Worm (Caenorhabditis elegans) whole organism, L4 larva: ENCODE results near the gene nhr-129.
A peak's percentile ranks its signal among the peaks of the same experiment; 100 is the strongest.

Experiments used
- D1046.2 ChIP-seq: fragments of 200-800 bp; sonication (Bioruptor generic); IDR thresholded peaks from 2 replicates; pipeline ENCODE4 v1.3.6; 2022; ENCODE audit warnings: missing genetic modification characterization, missing compliant biosample characterization
- F37D6.2 ChIP-seq: sonication (generic microtip); optimal IDR thresholded peaks from 2 replicates; lab custom pipeline; 2016; ENCODE audit warnings: mild to moderate bottlenecking, missing genetic modification characterization, missing compliant biosample characterization
- F44E2.7 ChIP-seq: fragments of 200-800 bp; sonication (Bioruptor generic); IDR thresholded peaks from 2 replicates; pipeline ENCODE4 v2.1.2; 2022; ENCODE audit warnings: missing genetic modification characterization, missing compliant biosample characterization
- T20F7.1 ChIP-seq: fragments of 200-800 bp; sonication (Bioruptor generic); optimal IDR thresholded peaks from 2 replicates; lab custom pipeline; 2018; ENCODE audit warnings: mild to moderate bottlenecking, missing genetic modification characterization, missing compliant biosample characterization
- ZK546.5 ChIP-seq, 2 experiments: sonication (generic microtip); optimal IDR thresholded peaks; 2 replicates each; lab custom pipeline; 2017; ENCODE audit warnings: missing biosample characterization in 2 of 2, missing genetic modification characterization in 2 of 2
- ceh-20 ChIP-seq: fragments of 200-800 bp; sonication (Bioruptor generic); IDR thresholded peaks from 2 replicates; pipeline ENCODE4 v1.3.6; 2022; ENCODE audit warnings: missing genetic modification reagents, missing genetic modification characterization, missing compliant biosample characterization
- ceh-32 ChIP-seq: sonication (generic microtip); optimal IDR thresholded peaks from 2 replicates; lab custom pipeline; 2016; ENCODE audit warnings: mild to moderate bottlenecking, missing genetic modification characterization, missing compliant biosample characterization; ENCODE audit not compliant: poor library complexity
- ceh-44 ChIP-seq: fragments of 200-800 bp; sonication (Bioruptor generic); IDR thresholded peaks from 2 replicates; pipeline ENCODE4 v1.3.6; 2022; ENCODE audit warnings: missing genetic modification reagents, missing genetic modification characterization, missing compliant biosample characterization
- daf-12 ChIP-seq: fragments of 150-350 bp; optimal IDR thresholded peaks from 2 replicates; lab custom pipeline; 2014; ENCODE audit warnings: missing biosample characterization, missing genetic modification reagents, missing genetic modification characterization
- daf-16 ChIP-seq, 3 experiments: sonication (generic microtip); optimal IDR thresholded peaks; 2 replicates each; lab custom pipeline; 2016 to 2017; ENCODE audit warnings: missing genetic modification characterization in 3 of 3, missing genetic modification reagents in 3 of 3, mild to moderate bottlenecking in 2 of 3, missing compliant biosample characterization in 2 of 3, missing biosample characterization in 1 of 3, moderate library complexity in 1 of 3
- daf-8 ChIP-seq: fragments of 200-800 bp; sonication (Bioruptor generic); IDR thresholded peaks from 2 replicates; pipeline ENCODE4 v1.3.6; 2022; ENCODE audit warnings: missing genetic modification characterization, missing compliant biosample characterization
- dmd-6 ChIP-seq: fragments of 200-800 bp; sonication (Bioruptor generic); IDR thresholded peaks from 2 replicates; pipeline ENCODE4 v1.3.6; 2022; ENCODE audit warnings: missing genetic modification reagents, missing genetic modification characterization, missing compliant biosample characterization
- dmd-8 ChIP-seq: fragments of 200-800 bp; sonication (Bioruptor generic); IDR thresholded peaks from 2 replicates; pipeline ENCODE4 v1.3.6; 2022; ENCODE audit warnings: missing genetic modification characterization, missing compliant biosample characterization
- duxl-1 ChIP-seq: sonication (generic microtip); optimal IDR thresholded peaks from 2 replicates; lab custom pipeline; 2016; ENCODE audit warnings: mild to moderate bottlenecking, missing genetic modification characterization, moderate library complexity, missing compliant biosample characterization; ENCODE audit not compliant: poor library complexity
- egl-27 ChIP-seq: sonication (generic microtip); optimal IDR thresholded peaks from 3 replicates; lab custom pipeline; 2017; ENCODE audit warnings: missing biosample characterization, missing genetic modification reagents, missing genetic modification characterization
- egl-43 ChIP-seq: fragments of 200-800 bp; sonication (Bioruptor generic); IDR thresholded peaks from 2 replicates; pipeline ENCODE4 v1.3.6; 2022; ENCODE audit warnings: missing genetic modification reagents, missing genetic modification characterization, missing compliant biosample characterization
- fos-1 ChIP-seq: fragments of 150-350 bp; optimal IDR thresholded peaks from 2 replicates; lab custom pipeline; 2014; ENCODE audit warnings: missing biosample characterization, missing genetic modification characterization
- jun-1 ChIP-seq: fragments of 150-350 bp; optimal IDR thresholded peaks from 2 replicates; lab custom pipeline; 2014; ENCODE audit warnings: missing biosample characterization, missing genetic modification reagents, missing genetic modification characterization
- lin-1 ChIP-seq: fragments of 200-800 bp; sonication (Bioruptor generic); IDR thresholded peaks from 2 replicates; pipeline ENCODE4 v1.3.6; 2022; ENCODE audit warnings: missing genetic modification reagents, missing genetic modification characterization, missing compliant biosample characterization
- lin-15B ChIP-seq: fragments of 150-350 bp; sonication (generic microtip); optimal IDR thresholded peaks from 3 replicates; lab custom pipeline; 2014; ENCODE audit warnings: missing biosample characterization, missing genetic modification characterization
- lin-29 ChIP-seq: fragments of 200-800 bp; sonication (Bioruptor generic); IDR thresholded peaks from 2 replicates; pipeline ENCODE4 v1.3.6; 2022; ENCODE audit warnings: missing genetic modification reagents, missing genetic modification characterization, missing compliant biosample characterization
- lin-39 ChIP-seq: fragments of 150-350 bp; optimal IDR thresholded peaks from 2 replicates; lab custom pipeline; 2014; ENCODE audit warnings: missing biosample characterization, missing genetic modification reagents, missing genetic modification characterization
- lsy-2 ChIP-seq, 2 experiments: fragments of 150-350 bp in 1 of 2; sonication (generic microtip) in 1 of 2; optimal IDR thresholded peaks; 2 replicates each; lab custom pipeline; 2014 to 2017; ENCODE audit warnings: missing biosample characterization in 2 of 2, missing genetic modification characterization in 2 of 2
- madf-9 ChIP-seq: fragments of 200-800 bp; sonication (Bioruptor generic); conservative IDR thresholded peaks from 2 replicates; pipeline ENCODE4 v1.3.6; 2022; ENCODE audit warnings: missing genetic modification reagents, missing genetic modification characterization, missing compliant biosample characterization
- mdl-1 ChIP-seq, 2 experiments: fragments of 150-350 bp in 1 of 2; sonication (generic microtip) in 1 of 2; optimal IDR thresholded peaks; 2 replicates each; lab custom pipeline; 2014 to 2017; ENCODE audit warnings: missing biosample characterization in 2 of 2, missing genetic modification characterization in 2 of 2
- mes-2 ChIP-seq: sonication (generic microtip); optimal IDR thresholded peaks from 2 replicates; lab custom pipeline; 2016; ENCODE audit warnings: missing genotype, mild to moderate bottlenecking, missing genetic modification characterization, missing compliant biosample characterization; ENCODE audit not compliant: poor library complexity, severe bottlenecking
- mxl-2 ChIP-seq: fragments of 200-800 bp; sonication (Bioruptor generic); conservative IDR thresholded peaks from 2 replicates; pipeline ENCODE4 v1.3.6; 2022; ENCODE audit warnings: missing genetic modification reagents, missing genetic modification characterization, missing compliant biosample characterization
- mxl-3 ChIP-seq: fragments of 200-800 bp; sonication (Bioruptor generic); optimal IDR thresholded peaks from 2 replicates; lab custom pipeline; 2018; ENCODE audit warnings: mild to moderate bottlenecking, missing genetic modification characterization, missing compliant biosample characterization
- nhr-237 ChIP-seq: sonication (generic microtip); optimal IDR thresholded peaks from 2 replicates; lab custom pipeline; 2017; ENCODE audit warnings: missing biosample characterization, missing genetic modification characterization
- nhr-25 ChIP-seq: sonication (generic microtip); optimal IDR thresholded peaks from 2 replicates; lab custom pipeline; 2017; ENCODE audit warnings: missing genetic modification characterization, mild to moderate bottlenecking, missing compliant biosample characterization, antibody characterized with exemption, moderate library complexity, borderline replicate concordance; ENCODE audit not compliant: insufficient read depth
- nhr-28 ChIP-seq: fragments of 150-350 bp; optimal IDR thresholded peaks from 2 replicates; lab custom pipeline; 2014; ENCODE audit warnings: missing biosample characterization, missing genetic modification characterization
- nhr-41 ChIP-seq: fragments of 200-800 bp; sonication (Bioruptor generic); IDR thresholded peaks from 2 replicates; pipeline ENCODE4 v1.3.6; 2022; ENCODE audit warnings: missing genetic modification reagents, missing genetic modification characterization, missing compliant biosample characterization
- nhr-42 ChIP-seq: fragments of 200-800 bp; sonication (Bioruptor generic); IDR thresholded peaks from 2 replicates; pipeline ENCODE4 v1.3.6; 2022; ENCODE audit warnings: missing genetic modification characterization, missing compliant biosample characterization
- nhr-48 ChIP-seq: sonication (generic microtip); optimal IDR thresholded peaks from 2 replicates; lab custom pipeline; 2016; ENCODE audit warnings: mild to moderate bottlenecking, missing genetic modification characterization, missing compliant biosample characterization
- nhr-6 ChIP-seq: fragments of 150-350 bp; optimal IDR thresholded peaks from 2 replicates; lab custom pipeline; 2014; ENCODE audit warnings: missing biosample characterization, missing genetic modification characterization
- nhr-76 ChIP-seq: fragments of 150-350 bp; optimal IDR thresholded peaks from 2 replicates; lab custom pipeline; 2014; ENCODE audit warnings: missing biosample characterization, missing genetic modification characterization
- nhr-77 ChIP-seq: fragments of 150-350 bp; optimal IDR thresholded peaks from 2 replicates; lab custom pipeline; 2014; ENCODE audit warnings: missing biosample characterization, missing genetic modification characterization
- sdz-12 ChIP-seq: fragments of 200-800 bp; sonication (Bioruptor generic); optimal IDR thresholded peaks from 2 replicates; lab custom pipeline; 2018; ENCODE audit warnings: mild to moderate bottlenecking, missing genetic modification characterization, missing compliant biosample characterization
- set-16 ChIP-seq: fragments of 200-800 bp; sonication (Bioruptor generic); IDR thresholded peaks from 2 replicates; pipeline ENCODE4 v1.3.6; 2022; ENCODE audit warnings: missing genetic modification reagents, missing genetic modification characterization, missing compliant biosample characterization
- skn-1 ChIP-seq: fragments of 150-350 bp; optimal IDR thresholded peaks from 2 replicates; lab custom pipeline; 2014; ENCODE audit warnings: missing biosample characterization, missing genetic modification characterization
- spr-1 ChIP-seq: sonication (generic microtip); optimal IDR thresholded peaks from 2 replicates; lab custom pipeline; 2016; ENCODE audit warnings: mild to moderate bottlenecking, missing genetic modification characterization, missing compliant biosample characterization
- spr-3 ChIP-seq: fragments of 200-800 bp; sonication (Bioruptor generic); optimal IDR thresholded peaks from 2 replicates; lab custom pipeline; 2018; ENCODE audit warnings: mild to moderate bottlenecking, missing genetic modification characterization, missing compliant biosample characterization
- tra-1 ChIP-seq: fragments of 200-800 bp; sonication (Bioruptor generic); IDR thresholded peaks from 2 replicates; pipeline ENCODE4 v1.3.6; 2022; ENCODE audit warnings: missing genetic modification reagents, missing genetic modification characterization, missing compliant biosample characterization
- unc-130 ChIP-seq: sonication (generic microtip); optimal IDR thresholded peaks from 2 replicates; lab custom pipeline; 2016; ENCODE audit warnings: missing genetic modification reagents, missing genetic modification characterization, missing compliant biosample characterization
- unc-39 ChIP-seq: sonication (generic microtip); optimal IDR thresholded peaks from 2 replicates; lab custom pipeline; 2017; ENCODE audit warnings: missing biosample characterization, missing genetic modification characterization
- unc-62 ChIP-seq, 3 experiments: fragments of 150-350 bp in 1 of 3; sonication (generic microtip); optimal IDR thresholded peaks in 2 of 3; peaks in 1 of 3; 1 replicate in 1 of 3; 2 replicates in 2 of 3; lab custom pipeline; 2014 to 2017; ENCODE audit warnings: missing biosample characterization in 3 of 3, missing genetic modification characterization in 3 of 3, missing genetic modification reagents in 3 of 3, missing genotype in 1 of 3
- ztf-7 ChIP-seq: fragments of 150-350 bp; optimal IDR thresholded peaks from 2 replicates; lab custom pipeline; 2014; ENCODE audit warnings: missing biosample characterization, missing genetic modification characterization

Gene nhr-129

DNA sequence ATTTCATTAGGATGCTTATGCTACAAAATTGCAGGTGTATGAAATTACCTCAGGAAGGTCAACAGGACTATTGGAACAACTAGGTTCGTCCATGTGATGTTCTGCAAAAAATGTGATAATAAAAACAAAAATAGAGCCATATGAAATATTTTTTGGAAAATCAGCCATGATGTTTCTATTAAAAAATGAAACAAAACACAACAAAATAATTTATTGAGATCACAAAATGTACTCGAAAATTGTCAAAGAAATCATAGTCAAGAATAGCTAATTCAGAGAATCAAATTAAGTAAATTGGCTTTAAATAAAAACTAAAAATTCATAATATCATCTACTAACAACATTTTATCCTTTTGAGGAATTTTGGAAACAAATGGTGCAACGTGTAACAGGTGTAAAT lies at the start of gene nhr-129:
nhr-129 (minus strand) TSS at position 101 of the 400 bp plus-strand sequence.
- no peak for TF ChIP-seq sdz-12 (GFP tag; lab: Kevin White, UChicago)
- no peak for TF ChIP-seq F37D6.2 (tag; lab: Kevin White, UChicago)
- no peak for TF ChIP-seq mxl-3 (GFP tag; lab: Kevin White, UChicago)
- no peak for TF ChIP-seq set-16 (GFP tag; lab: Robert Waterston, UW)
- TF ChIP-seq ceh-44 (GFP tag; lab: Robert Waterston, UW): no peak
- no peak for TF ChIP-seq mdl-1 (tag; optimal IDR thresholded peaks at IDR 0.05; lab: Kevin White, UChicago)
- TF ChIP-seq lsy-2 (tag; optimal IDR thresholded peaks at IDR 0.05; lab: Kevin White, UChicago): no peak
- TF ChIP-seq ztf-7 (tag; lab: Kevin White, UChicago): no peak
- no peak for TF ChIP-seq dmd-8
- TF ChIP-seq ceh-20 (GFP tag; lab: Robert Waterston, UW): no peak
- TF ChIP-seq lin-1 (GFP tag; lab: Robert Waterston, UW): no peak
- TF ChIP-seq daf-8 (GFP tag; lab: Robert Waterston, UW): no peak
- TF ChIP-seq duxl-1 (tag; lab: Kevin White, UChicago): no peak
- no peak for TF ChIP-seq mxl-2 (GFP tag; lab: Robert Waterston, UW)
- TF ChIP-seq egl-27 (tag; lab: Kevin White, UChicago): no peak
- no peak for TF ChIP-seq nhr-25 (tag; lab: Kevin White, UChicago)

DNA sequence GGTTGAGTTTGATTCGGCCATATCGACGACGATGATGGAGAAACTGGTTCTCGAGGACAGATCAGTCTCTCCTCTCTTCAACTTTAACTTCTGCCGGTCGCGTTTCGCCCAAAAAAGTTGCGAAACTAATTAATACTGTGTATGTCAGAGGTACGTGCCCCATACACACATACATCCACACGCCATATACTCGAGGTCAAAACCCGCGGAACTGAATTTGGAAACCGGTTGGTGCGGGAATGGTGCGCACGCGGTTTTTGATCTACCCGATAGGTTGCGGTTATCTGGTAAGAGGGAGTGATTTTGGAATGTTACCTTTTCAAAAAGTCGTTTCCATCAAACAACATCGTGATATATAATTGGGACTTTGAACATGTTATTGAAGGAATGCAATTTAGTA lies 49.4 kb upstream of the nhr-129 start, which contains the start of gene ifbp-1:
ifbp-1 (minus strand) TSS at position 85 of the 400 bp plus-strand sequence.
- TF ChIP-seq nhr-48 (tag; lab: Kevin White, UChicago) (no peak), lin-15B (no peak), nhr-6 (tag; lab: Kevin White, UChicago) (no peak), lin-29 (GFP tag; lab: Robert Waterston, UW) (no peak), spr-1 (tag; lab: Kevin White, UChicago) (no peak), fos-1 (tag; lab: Kevin White, UChicago) (no peak), unc-62 (GFP tag; optimal IDR thresholded peaks at IDR 0.05 in 1 of 2; lab: Kevin White, UChicago) (no peak), unc-62 (tag; optimal IDR thresholded peaks at IDR 0.05; lab: Kevin White, UChicago) (no peak), unc-39 (no peak), nhr-237 (tag; lab: Kevin White, UChicago) (no peak), jun-1 (tag; lab: Kevin White, UChicago) (no peak), mxl-3 (GFP tag; lab: Kevin White, UChicago) (peak; percentile 85), unc-130 (GFP tag; lab: Kevin White, UChicago) (no peak), ceh-32 (tag; lab: Kevin White, UChicago) (no peak), nhr-42 (GFP tag; lab: Robert Waterston, UW) (no peak), lin-1 (GFP tag; lab: Robert Waterston, UW) (no peak), mxl-2 (GFP tag; lab: Robert Waterston, UW) (no peak), lin-39 (tag; lab: Kevin White, UChicago) (no peak), nhr-41 (no peak), nhr-28 (tag; lab: Kevin White, UChicago) (peak; percentile 85), nhr-77 (tag; lab: Kevin White, UChicago) (no peak), nhr-76 (tag; lab: Kevin White, UChicago) (no peak), skn-1 (tag; lab: Kevin White, UChicago) (no peak), ZK546.5 (tag; optimal IDR thresholded peaks at IDR 0.05; lab: Kevin White, UChicago) (no peak), daf-12 (tag; lab: Kevin White, UChicago) (no peak), egl-43 (GFP tag; lab: Robert Waterston, UW) (no peak), tra-1 (GFP tag; lab: Robert Waterston, UW) (no peak), set-16 (GFP tag; lab: Robert Waterston, UW) (0 out of 2 replicates have a peak, but pooled peaks have one; percentile 6), madf-9 (GFP tag; lab: Robert Waterston, UW) (0 out of 2 replicates have a peak, but pooled peaks have one; percentile 10), F44E2.7 (GFP tag; lab: Robert Waterston, UW) (no peak), daf-16 (GFP tag; optimal IDR thresholded peaks at IDR 0.05; lab: Kevin White, UChicago) (no peak), daf-16 (tag; optimal IDR thresholded peaks at IDR 0.05; lab: Kevin White, UChicago) (no peak), mdl-1 (tag; optimal IDR thresholded peaks at IDR 0.05; lab: Kevin White, UChicago) (peak in 1 of 2 experiments; percentile 76), spr-3 (GFP tag; lab: Kevin White, UChicago) (no peak), mes-2 (tag; lab: Kevin White, UChicago) (no peak), dmd-6 (peak; percentile 24; the same call in 1 of the 2 replicates), D1046.2 (no peak), dmd-8 (no peak), T20F7.1 (GFP tag; lab: Kevin White, UChicago) (no peak)
